Fruit fly (Drosophila melanogaster): ENCODE results near the gene CCT6.

dm6 chrX:15701047-15701446 lies 45.4 kb upstream of the CCT6 start, which contains the start of gene CG9240:
- no peak for TF ChIP-seq Crg-1 (GFP tag; optimal IDR thresholded peaks at IDR 0.05)
- peak; percentile 13 for TF ChIP-seq Mnt (GFP tag; optimal IDR thresholded peaks at IDR 0.05)
- no peak for TF ChIP-seq kay (GFP tag; ENCODE audit: borderline replicate concordance)
- no peak for TF ChIP-seq cnc (optimal IDR thresholded peaks at IDR 0.05)
- TF ChIP-seq CG12768 (GFP tag; optimal IDR thresholded peaks at IDR 0.05) = no peak
- no peak for TF ChIP-seq ovo (GFP tag; optimal IDR thresholded peaks at IDR 0.05)
- no peak for TF ChIP-seq cic (GFP tag; optimal IDR thresholded peaks at IDR 0.05)
- TF ChIP-seq CG1620 (GFP tag; optimal IDR thresholded peaks at IDR 0.05) = no peak
- TF ChIP-seq toe (GFP tag; optimal IDR thresholded peaks at IDR 0.05) = no peak
- TF ChIP-seq tj (GFP tag; optimal IDR thresholded peaks at IDR 0.05) = no peak
- no peak for TF ChIP-seq CG7045 (GFP tag; optimal IDR thresholded peaks at IDR 0.05)
